Worm (Caenorhabditis elegans): ENCODE results near the gene smc-4.

ce11 chrIII:4548739-4549138, 38.6 kb upstream of the smc-4 start, which contains the start of gene M88.4:
- TF ChIP-seq mdl-1 (tag; optimal IDR thresholded peaks at IDR 0.05) (no peak), sma-3 (GFP tag; optimal IDR thresholded peaks at IDR 0.05) (no peak), nhr-6 (tag; optimal IDR thresholded peaks at IDR 0.05) (no peak), snpc-4 (tag; optimal IDR thresholded peaks at IDR 0.05) (no peak), Y55F3AM.14 (GFP tag; optimal IDR thresholded peaks at IDR 0.05) (no peak), unc-62 (GFP tag; optimal IDR thresholded peaks at IDR 0.05) (no peak), elt-3 (tag; optimal IDR thresholded peaks at IDR 0.05) (no peak)
